Worm (Caenorhabditis elegans) whole organism, early embryonic: ENCODE measurements around the gene F35H10.10.

Experiments used
- B0310.2 ChIP-seq: sonication (generic microtip); optimal IDR thresholded peaks from 2 replicates; lab custom pipeline; 2016; ENCODE audit warnings: mild to moderate bottlenecking, missing genetic modification characterization, missing compliant biosample characterization
- F13C5.2 ChIP-seq: sonication (generic microtip); optimal IDR thresholded peaks from 2 replicates; lab custom pipeline; 2017; ENCODE audit warnings: mild to moderate bottlenecking, missing genetic modification characterization, inconsistent platforms, missing compliant biosample characterization
- aly-1 ChIP-seq: sonication (generic microtip); optimal IDR thresholded peaks from 2 replicates; lab custom pipeline; 2016; ENCODE audit warnings: missing genetic modification characterization, missing compliant biosample characterization
- ama-1 ChIP-seq: fragments of 150-350 bp; optimal IDR thresholded peaks from 2 replicates; lab custom pipeline; 2014
- ceh-13 ChIP-seq: fragments of 200-800 bp; sonication (Bioruptor generic); optimal IDR thresholded peaks from 2 replicates; lab custom pipeline; 2018; ENCODE audit warnings: mild to moderate bottlenecking, missing genetic modification characterization, missing compliant biosample characterization
- ceh-36 ChIP-seq: sonication (generic microtip); optimal IDR thresholded peaks from 2 replicates; lab custom pipeline; 2016; ENCODE audit warnings: missing genetic modification characterization, inconsistent platforms, missing compliant biosample characterization
- ets-7 ChIP-seq: sonication (generic microtip); optimal IDR thresholded peaks from 2 replicates; lab custom pipeline; 2016; ENCODE audit warnings: missing genotype, missing genetic modification characterization, missing compliant biosample characterization
- flt-1 ChIP-seq: fragments of 200-800 bp; sonication (Bioruptor generic); IDR thresholded peaks from 2 replicates; pipeline ENCODE4 v1.3.6; 2022; ENCODE audit warnings: missing genetic modification characterization, missing compliant biosample characterization
- hmbx-1 ChIP-seq: sonication (generic microtip); optimal IDR thresholded peaks from 2 replicates; lab custom pipeline; 2016; ENCODE audit warnings: mild to moderate bottlenecking, missing genetic modification characterization, missing compliant biosample characterization
- hmg-4 ChIP-seq: fragments of 200-800 bp; sonication (Bioruptor generic); optimal IDR thresholded peaks from 2 replicates; lab custom pipeline; 2018; ENCODE audit warnings: mild to moderate bottlenecking, missing genetic modification characterization, missing compliant biosample characterization
- hnd-1 ChIP-seq: sonication (generic microtip); optimal IDR thresholded peaks from 2 replicates; lab custom pipeline; 2016; ENCODE audit warnings: missing genetic modification characterization, missing compliant biosample characterization
- pes-1 ChIP-seq: fragments of 200-800 bp; sonication (Bioruptor generic); IDR thresholded peaks from 2 replicates; pipeline ENCODE4 v1.3.6; 2022; ENCODE audit warnings: missing genetic modification reagents, missing genetic modification characterization, missing compliant biosample characterization
- scrt-1 ChIP-seq: fragments of 200-800 bp; sonication (Bioruptor generic); IDR thresholded peaks from 2 replicates; pipeline ENCODE4 v1.3.6; 2022; ENCODE audit warnings: missing genetic modification characterization, missing compliant biosample characterization
- sea-1 ChIP-seq: fragments of 200-800 bp; sonication (Bioruptor generic); conservative IDR thresholded peaks from 2 replicates; pipeline ENCODE4 v1.3.6; 2022; ENCODE audit warnings: missing genetic modification characterization, missing compliant biosample characterization
- tbx-11 ChIP-seq: fragments of 200-800 bp; sonication (Bioruptor generic); IDR thresholded peaks from 2 replicates; pipeline ENCODE4 v1.3.6; 2022; ENCODE audit warnings: missing genetic modification characterization, missing compliant biosample characterization
- tbx-37 ChIP-seq: fragments of 200-800 bp; sonication (Bioruptor generic); conservative IDR thresholded peaks from 2 replicates; pipeline ENCODE4 v1.3.6; 2022; ENCODE audit warnings: missing genetic modification reagents, missing genetic modification characterization, missing compliant biosample characterization
- tra-4 ChIP-seq: sonication (generic microtip); optimal IDR thresholded peaks from 2 replicates; lab custom pipeline; 2017; ENCODE audit warnings: missing genetic modification characterization, missing compliant biosample characterization

The F35H10.10 gene

DNA sequence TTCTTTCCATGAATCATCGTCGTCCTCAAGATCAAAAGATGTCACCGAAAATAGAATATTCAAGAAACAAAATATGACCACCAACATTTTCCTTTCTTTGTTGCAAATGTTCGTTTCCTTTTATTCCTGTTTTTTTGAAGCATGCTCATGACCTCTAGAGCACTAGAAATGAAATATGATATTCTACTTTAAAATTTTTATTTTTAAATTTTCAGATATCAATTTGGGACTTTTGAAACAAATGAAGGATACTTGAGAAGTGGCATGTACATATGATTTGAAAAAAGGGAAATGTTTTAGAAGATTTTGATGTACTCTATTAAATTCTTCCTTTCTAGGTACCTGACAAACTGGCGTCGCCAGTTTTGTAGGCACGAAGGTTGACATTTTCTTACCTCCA, 37.5 kb downstream of the F35H10.10 start, which contains the start of gene K07H8.11:
Gene K07H8.11, minus strand, starts transcription at position 101 of the 400 bp plus-strand sequence.
- TF ChIP-seq ceh-36 = no peak
- TF ChIP-seq F13C5.2 (tag; lab: Kevin White, UChicago) = no peak
- TF ChIP-seq ama-1 (lab: Kevin White, UChicago) = no peak
- TF ChIP-seq aly-1 = no peak
- no peak for TF ChIP-seq scrt-1 (GFP tag; lab: Robert Waterston, UW)
- no peak for TF ChIP-seq tra-4
- no peak for TF ChIP-seq hmg-4 (GFP tag; lab: Kevin White, UChicago)
- TF ChIP-seq tbx-37 (GFP tag; lab: Robert Waterston, UW) = no peak
- TF ChIP-seq B0310.2 (tag; lab: Kevin White, UChicago) = no peak
- TF ChIP-seq flt-1 = no peak
- TF ChIP-seq hnd-1 (tag; lab: Kevin White, UChicago) = no peak

DNA sequence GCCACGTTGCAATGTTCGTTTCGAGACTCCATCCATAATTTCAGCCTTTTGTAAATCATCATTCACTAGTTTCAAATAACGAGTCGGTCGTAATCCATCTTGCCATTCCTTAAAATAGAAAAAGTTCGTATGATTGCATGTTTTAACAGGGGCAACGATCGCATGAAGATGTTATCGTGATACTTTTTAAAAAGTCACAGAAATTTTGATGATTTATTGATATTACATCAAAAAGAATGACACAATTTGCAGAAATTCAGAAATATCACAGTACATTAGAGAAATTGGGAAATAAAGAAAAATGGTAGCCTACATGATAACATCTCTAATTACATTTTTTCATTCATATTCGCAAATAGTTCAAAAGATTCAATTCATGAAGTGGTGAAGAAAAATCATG, 39.4 kb downstream of the F35H10.10 start:
- TF ChIP-seq aly-1 (no peak), hnd-1 (tag; lab: Kevin White, UChicago) (no peak), hmbx-1 (tag; lab: Kevin White, UChicago) (no peak), tra-4 (no peak), pes-1 (GFP tag; lab: Robert Waterston, UW) (no peak), sea-1 (GFP tag; lab: Robert Waterston, UW) (no peak), ceh-13 (GFP tag; lab: Kevin White, UChicago) (no peak)

DNA sequence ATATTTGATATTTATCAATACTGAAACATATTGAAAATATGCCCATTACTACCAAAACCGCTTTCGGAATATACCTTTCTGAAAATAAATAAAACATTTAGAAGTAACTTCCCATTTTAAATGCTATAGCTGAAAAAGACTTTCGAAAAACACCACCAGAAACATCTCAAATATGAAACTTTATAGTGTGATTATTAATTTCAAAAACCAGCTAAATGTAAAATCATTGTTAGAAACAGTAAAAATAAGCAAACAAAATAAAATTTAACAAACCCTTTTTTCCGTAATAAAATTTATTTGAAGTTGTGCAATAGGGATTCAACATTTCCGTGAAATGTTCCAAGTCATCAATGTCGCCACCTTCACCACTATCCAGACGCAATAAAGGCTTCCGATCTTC, 44.7 kb downstream of the F35H10.10 start, which contains the start of the genes K07H8.5 and K07H8.8:
Gene K07H8.5, plus strand, starts transcription at position 301 of the 400 bp plus-strand sequence.
Gene K07H8.8, minus strand, starts transcription at position 389 of the 400 bp plus-strand sequence.
- TF ChIP-seq hmbx-1 (tag; lab: Kevin White, UChicago) = no peak

DNA sequence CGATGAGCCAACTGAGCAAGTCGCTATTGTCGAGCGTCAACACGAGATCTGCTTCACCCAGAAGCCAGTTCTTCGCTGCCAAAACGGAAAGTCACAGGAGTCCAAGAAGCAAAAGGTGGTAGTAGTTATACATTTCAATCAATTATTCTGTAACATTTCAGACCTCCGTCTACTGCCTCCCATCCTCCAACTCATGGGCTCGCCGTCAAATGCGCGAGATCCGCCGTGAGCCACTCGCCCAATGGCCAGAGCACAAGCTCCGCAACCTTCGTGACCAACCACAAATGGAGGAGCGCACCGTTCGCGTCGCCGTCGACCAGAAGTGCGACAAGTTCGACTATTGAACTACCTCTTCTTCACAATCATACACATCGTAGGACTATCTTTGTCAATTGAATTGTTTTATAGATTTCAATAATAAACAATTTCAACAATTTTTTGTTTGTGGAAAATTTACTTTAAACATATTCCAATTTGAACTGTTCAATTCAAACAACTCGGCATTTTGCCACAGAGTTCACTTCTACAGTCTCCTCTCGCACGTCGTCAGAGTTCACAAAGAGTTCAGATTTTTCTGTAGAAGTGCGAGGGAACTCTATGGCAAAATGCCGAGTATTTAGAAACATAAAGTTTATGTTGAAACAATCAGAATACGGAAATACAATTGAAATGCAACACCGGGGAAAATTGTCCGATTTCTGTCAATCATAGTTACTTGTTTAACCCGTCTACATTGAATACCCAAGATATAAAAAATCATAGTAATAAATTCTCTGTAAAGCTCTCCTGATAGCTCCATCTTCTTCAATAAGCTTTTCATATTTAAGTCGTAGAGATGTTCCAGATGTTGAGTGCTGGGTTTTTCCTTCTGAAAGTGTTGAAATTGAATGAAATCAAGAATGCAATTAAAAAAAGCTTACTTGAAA, 46.5 kb downstream of the F35H10.10 start:
- no peak for TF ChIP-seq sea-1 (GFP tag; lab: Robert Waterston, UW)
- TF ChIP-seq pes-1 (GFP tag; lab: Robert Waterston, UW) = no peak
- no peak for TF ChIP-seq hnd-1 (tag; lab: Kevin White, UChicago)
- TF ChIP-seq scrt-1 (GFP tag; lab: Robert Waterston, UW) = no peak
- TF ChIP-seq F13C5.2 (tag; lab: Kevin White, UChicago) = no peak

DNA sequence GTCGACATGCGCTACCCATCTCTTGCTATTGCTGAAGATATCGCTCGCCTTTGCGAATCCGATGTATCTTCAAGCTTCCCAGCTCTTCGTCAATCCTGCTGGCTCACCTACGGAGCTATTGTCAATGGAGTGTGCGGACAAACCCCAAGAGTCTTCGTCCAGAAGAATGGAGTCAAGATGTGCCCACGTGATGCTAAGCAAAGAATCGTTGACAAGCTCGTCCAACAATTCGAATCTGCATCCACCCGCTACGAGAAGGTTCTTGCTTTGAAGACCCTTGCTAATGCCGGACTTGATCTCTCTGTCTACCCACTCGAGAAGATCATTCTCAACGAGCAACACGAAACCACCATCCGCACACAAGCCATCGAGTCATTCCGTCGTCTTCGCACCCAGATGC, 50.1 kb downstream of the F35H10.10 start:
- TF ChIP-seq scrt-1 (GFP tag; lab: Robert Waterston, UW) = no peak
- TF ChIP-seq ama-1 (lab: Kevin White, UChicago) = no peak
- TF ChIP-seq pes-1 (GFP tag; lab: Robert Waterston, UW) = no peak
- no peak for TF ChIP-seq flt-1
- TF ChIP-seq tbx-37 (GFP tag; lab: Robert Waterston, UW) = no peak
- no peak for TF ChIP-seq ets-7 (tag; lab: Kevin White, UChicago)
- TF ChIP-seq aly-1 = no peak
- TF ChIP-seq tra-4 = no peak
- TF ChIP-seq sea-1 (GFP tag; lab: Robert Waterston, UW) = no peak
- TF ChIP-seq B0310.2 (tag; lab: Kevin White, UChicago) = no peak
- TF ChIP-seq F13C5.2 (tag; lab: Kevin White, UChicago) = no peak
- no peak for TF ChIP-seq hnd-1 (tag; lab: Kevin White, UChicago)
- TF ChIP-seq ceh-36 = no peak
- TF ChIP-seq hmg-4 (GFP tag; lab: Kevin White, UChicago) = no peak
- TF ChIP-seq hmbx-1 (tag; lab: Kevin White, UChicago) = no peak
- no peak for TF ChIP-seq tbx-11

DNA sequence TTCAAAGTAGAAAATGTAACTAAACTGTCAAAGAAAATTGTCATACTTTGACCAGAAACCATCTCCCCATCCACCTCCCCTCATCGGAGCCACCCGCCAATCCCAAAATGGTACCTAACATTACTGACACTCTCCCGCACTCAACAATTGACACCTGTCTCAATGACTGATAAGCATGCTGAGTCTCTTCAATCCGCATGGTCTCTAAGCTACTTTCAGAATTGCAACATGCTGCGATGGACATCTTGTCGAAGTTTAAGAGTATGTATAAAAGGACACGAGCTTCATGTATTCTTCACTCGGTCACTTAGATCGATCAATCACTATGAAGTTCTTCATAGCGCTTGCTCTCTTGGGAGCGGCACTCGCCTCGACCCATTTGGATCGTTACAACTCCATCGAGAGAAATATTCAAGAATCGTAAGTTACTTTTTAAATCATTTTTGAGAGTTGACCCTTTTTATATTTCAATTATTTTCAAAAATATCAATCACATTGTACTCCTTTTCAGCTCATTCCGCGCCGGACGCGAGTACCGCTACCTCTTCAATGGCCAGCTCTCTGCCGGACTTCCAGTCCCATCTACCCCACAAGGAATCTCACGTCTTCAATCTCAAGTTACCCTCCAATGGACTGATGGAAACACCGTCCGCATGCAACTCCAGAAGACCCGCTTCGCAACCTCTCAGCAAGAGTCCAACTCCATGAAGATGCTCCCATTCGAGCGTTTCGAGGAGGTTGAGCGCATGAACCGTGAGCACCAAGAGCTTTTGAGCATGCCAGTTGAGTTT, 51.7 kb downstream of the F35H10.10 start, which contains the start of gene vit-6:
Gene vit-6, plus strand, starts transcription at position 310 of the 791 bp plus-strand sequence.
- TF ChIP-seq pes-1 (GFP tag; lab: Robert Waterston, UW) (no peak), ceh-13 (GFP tag; lab: Kevin White, UChicago) (no peak), tra-4 (no peak), F13C5.2 (tag; lab: Kevin White, UChicago) (no peak), tbx-11 (no peak), hmg-4 (GFP tag; lab: Kevin White, UChicago) (no peak), scrt-1 (GFP tag; lab: Robert Waterston, UW) (no peak), ceh-36 (no peak), aly-1 (no peak), B0310.2 (tag; lab: Kevin White, UChicago) (no peak), flt-1 (no peak), ama-1 (lab: Kevin White, UChicago) (no peak), tbx-37 (GFP tag; lab: Robert Waterston, UW) (no peak), ets-7 (tag; lab: Kevin White, UChicago) (no peak), sea-1 (GFP tag; lab: Robert Waterston, UW) (no peak)

DNA sequence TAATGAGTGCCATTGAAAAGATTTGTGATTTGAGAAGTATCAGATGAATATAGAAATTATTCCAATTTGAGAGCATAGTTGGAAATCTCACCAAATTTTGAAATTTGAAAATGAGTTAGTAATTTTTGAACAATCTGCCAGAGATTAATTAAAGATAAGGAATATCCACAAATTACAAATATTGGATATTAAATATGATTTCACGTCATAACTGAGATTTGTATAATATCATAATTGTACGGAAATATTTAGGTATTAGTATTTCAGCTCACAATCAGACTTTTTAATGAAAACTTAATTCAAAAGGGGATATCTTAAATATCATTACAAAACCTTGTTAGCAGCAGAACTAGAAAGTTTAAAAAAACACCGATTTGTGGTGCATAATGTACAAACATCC, 52.8 kb downstream of the F35H10.10 start, which contains the start of gene K07H8.7:
Gene K07H8.7, minus strand, starts transcription at position 101 of the 400 bp plus-strand sequence.
- TF ChIP-seq scrt-1 (GFP tag; lab: Robert Waterston, UW) (no peak), hmg-4 (GFP tag; lab: Kevin White, UChicago) (no peak), ama-1 (lab: Kevin White, UChicago) (no peak), flt-1 (no peak), aly-1 (no peak), hnd-1 (tag; lab: Kevin White, UChicago) (no peak), ets-7 (tag; lab: Kevin White, UChicago) (no peak), B0310.2 (tag; lab: Kevin White, UChicago) (no peak), pes-1 (GFP tag; lab: Robert Waterston, UW) (no peak)
